Fruit fly (Drosophila melanogaster) whole organism, embryonic: Measurements from ENCODE around the gene Spn28B.
A peak's percentile ranks its signal among the peaks of the same experiment; 100 is the strongest.

Experiments
- CG10462 ChIP-seq: fragments of 200-800 bp; sonication (Bioruptor generic); optimal IDR thresholded peaks from 2 replicates; lab custom pipeline; 2016; ENCODE audit warnings: missing biosample characterization, missing genetic modification characterization
- CG12104 ChIP-seq: fragments of 200-800 bp; sonication (Bioruptor generic); optimal IDR thresholded peaks from 3 replicates; lab custom pipeline; 2016; ENCODE audit warnings: missing biosample characterization, missing genetic modification characterization
- CG12299 ChIP-seq: fragments of 200-800 bp; sonication (Bioruptor generic); optimal IDR thresholded peaks from 2 replicates; lab custom pipeline; 2018; ENCODE audit warnings: missing biosample characterization, mild to moderate bottlenecking, missing genetic modification characterization
- CG1233 ChIP-seq: fragments of 200-800 bp; sonication (Bioruptor generic); optimal IDR thresholded peaks from 4 replicates; lab custom pipeline; 2018; ENCODE audit warnings: missing biosample characterization, mild to moderate bottlenecking, missing genetic modification characterization
- CG13287 ChIP-seq: fragments of 200-800 bp; sonication (Bioruptor generic); IDR thresholded peaks from 2 replicates; pipeline ENCODE4 v1.3.6; 2022; ENCODE audit warnings: missing biosample characterization, missing genetic modification characterization; ENCODE audit not compliant: partially characterized antibody
- CG13424 ChIP-seq: fragments of 200-800 bp; sonication (Bioruptor generic); optimal IDR thresholded peaks from 2 replicates; lab custom pipeline; 2019; ENCODE audit warnings: missing biosample characterization, mild to moderate bottlenecking, missing genetic modification characterization, moderate library complexity
- CG13775 ChIP-seq: fragments of 200-800 bp; sonication (Bioruptor generic); optimal IDR thresholded peaks from 3 replicates; lab custom pipeline; 2017; ENCODE audit warnings: missing biosample characterization, mild to moderate bottlenecking, missing genetic modification characterization
- CG13894 ChIP-seq: fragments of 200-800 bp; sonication (Bioruptor generic); optimal IDR thresholded peaks from 3 replicates; lab custom pipeline; 2018; ENCODE audit warnings: missing biosample characterization, mild to moderate bottlenecking, missing genetic modification characterization, moderate library complexity
- CG14014 ChIP-seq: fragments of 200-800 bp; sonication (Bioruptor generic); IDR thresholded peaks from 2 replicates; pipeline ENCODE4 v1.3.6; 2022; ENCODE audit warnings: missing biosample characterization, missing genetic modification characterization
- CG15601 ChIP-seq: fragments of 200-800 bp; sonication (Bioruptor generic); optimal IDR thresholded peaks from 3 replicates; lab custom pipeline; 2019; ENCODE audit warnings: missing biosample characterization, mild to moderate bottlenecking, missing genetic modification characterization, moderate library complexity
- CG1602 ChIP-seq: fragments of 200-800 bp; sonication (Bioruptor generic); optimal IDR thresholded peaks from 3 replicates; lab custom pipeline; 2016; ENCODE audit warnings: missing biosample characterization, missing genetic modification characterization
- CG2116 ChIP-seq: fragments of 200-800 bp; sonication (Bioruptor generic); optimal IDR thresholded peaks from 3 replicates; lab custom pipeline; 2018; ENCODE audit warnings: missing biosample characterization, mild to moderate bottlenecking, missing genetic modification characterization
- CG31388 ChIP-seq: fragments of 200-800 bp; sonication (Bioruptor generic); optimal IDR thresholded peaks from 2 replicates; lab custom pipeline; 2016; ENCODE audit warnings: missing biosample characterization, missing genetic modification characterization
- CG34422 ChIP-seq: fragments of 200-800 bp; sonication (Bioruptor generic); IDR thresholded peaks from 3 replicates; pipeline ENCODE4 v1.3.6; 2022; ENCODE audit warnings: missing biosample characterization, missing genetic modification characterization
- CG3995 ChIP-seq: fragments of 200-800 bp; sonication (Bioruptor generic); optimal IDR thresholded peaks from 3 replicates; lab custom pipeline; 2016; ENCODE audit warnings: missing biosample characterization, missing genetic modification characterization
- CG6689 ChIP-seq: fragments of 200-800 bp; sonication (Bioruptor generic); IDR thresholded peaks from 2 replicates; pipeline ENCODE4 v1.3.6; 2022; ENCODE audit warnings: missing biosample characterization, missing genetic modification characterization
- CG6791 ChIP-seq: fragments of 200-800 bp; sonication (Bioruptor generic); IDR thresholded peaks from 3 replicates; pipeline ENCODE4 v1.3.6; 2022; ENCODE audit warnings: missing biosample characterization, missing genetic modification characterization; ENCODE audit not compliant: partially characterized antibody
- CG8944 ChIP-seq: fragments of 200-800 bp; sonication (Bioruptor generic); optimal IDR thresholded peaks from 3 replicates; lab custom pipeline; 2016; ENCODE audit warnings: missing biosample characterization, missing genetic modification characterization
- CG9797 ChIP-seq: fragments of 200-800 bp; sonication (Bioruptor generic); optimal IDR thresholded peaks from 3 replicates; lab custom pipeline; 2018; ENCODE audit warnings: missing biosample characterization, mild to moderate bottlenecking, missing genetic modification characterization
- CkIIα-i1 ChIP-seq: fragments of 200-800 bp; sonication (Bioruptor generic); IDR thresholded peaks from 2 replicates; pipeline ENCODE4 v1.3.6; 2022; ENCODE audit warnings: missing biosample characterization, missing genetic modification characterization
- Dek ChIP-seq: fragments of 200-800 bp; sonication (Bioruptor generic); optimal IDR thresholded peaks from 3 replicates; lab custom pipeline; 2019; ENCODE audit warnings: missing biosample characterization, mild to moderate bottlenecking, missing genetic modification characterization, moderate library complexity
- E2f2 ChIP-seq: fragments of 200-800 bp; sonication (Bioruptor generic); IDR thresholded peaks from 2 replicates; pipeline ENCODE4 v1.3.6; 2022; ENCODE audit warnings: missing biosample characterization, missing genetic modification characterization
- ERR ChIP-seq: fragments of 200-800 bp; sonication (Bioruptor generic); optimal IDR thresholded peaks from 2 replicates; lab custom pipeline; 2016; ENCODE audit warnings: missing biosample characterization, missing genetic modification characterization
- Fer2 ChIP-seq: fragments of 200-800 bp; sonication (Bioruptor generic); optimal IDR thresholded peaks from 2 replicates; lab custom pipeline; 2018; ENCODE audit warnings: missing biosample characterization, mild to moderate bottlenecking, missing genetic modification characterization, moderate library complexity
- HHEX ChIP-seq: fragments of 200-800 bp; sonication (Bioruptor generic); optimal IDR thresholded peaks from 3 replicates; lab custom pipeline; 2017; ENCODE audit warnings: missing biosample characterization, mild to moderate bottlenecking, missing genetic modification characterization, missing genetic modification reagents
- HLH4C ChIP-seq: fragments of 200-800 bp; sonication (Bioruptor generic); IDR thresholded peaks from 3 replicates; pipeline ENCODE4 v1.3.6; 2022; ENCODE audit warnings: missing biosample characterization, missing genetic modification characterization; ENCODE audit not compliant: partially characterized antibody
- Hmr ChIP-seq: fragments of 200-800 bp; sonication (Bioruptor generic); optimal IDR thresholded peaks from 3 replicates; lab custom pipeline; 2017; ENCODE audit warnings: mild to moderate bottlenecking, missing biosample characterization, missing genetic modification reagents, missing genetic modification characterization
- NC2α ChIP-seq: fragments of 200-800 bp; sonication (Bioruptor generic); optimal IDR thresholded peaks from 2 replicates; lab custom pipeline; 2016; ENCODE audit warnings: missing biosample characterization, missing genetic modification characterization
- NFAT ChIP-seq: fragments of 200-800 bp; sonication (Bioruptor generic); IDR thresholded peaks from 2 replicates; pipeline ENCODE4 v1.3.6; 2022; ENCODE audit warnings: missing biosample characterization, missing genetic modification characterization
- Nf-YB ChIP-seq: fragments of 200-800 bp; sonication (Bioruptor generic); optimal IDR thresholded peaks from 3 replicates; lab custom pipeline; 2019; ENCODE audit warnings: missing biosample characterization, mild to moderate bottlenecking, missing genetic modification characterization, moderate library complexity
- NfI ChIP-seq: fragments of 200-800 bp; sonication (Bioruptor generic); optimal IDR thresholded peaks from 3 replicates; lab custom pipeline; 2018; ENCODE audit warnings: missing biosample characterization, mild to moderate bottlenecking, missing genetic modification characterization, moderate library complexity
- Ssrp ChIP-seq: fragments of 200-800 bp; sonication (Bioruptor generic); optimal IDR thresholded peaks from 2 replicates; lab custom pipeline; 2018; ENCODE audit warnings: missing biosample characterization, mild to moderate bottlenecking, missing genetic modification characterization, moderate library complexity
- az2 ChIP-seq: fragments of 200-800 bp; sonication (Bioruptor generic); optimal IDR thresholded peaks from 3 replicates; lab custom pipeline; 2016; ENCODE audit warnings: missing biosample characterization, missing genetic modification characterization
- caup ChIP-seq: fragments of 200-800 bp; sonication (Bioruptor generic); optimal IDR thresholded peaks from 3 replicates; lab custom pipeline; 2017; ENCODE audit warnings: missing biosample characterization, mild to moderate bottlenecking, missing genetic modification characterization, moderate library complexity; ENCODE audit not compliant: severe bottlenecking
- cg ChIP-seq: fragments of 200-800 bp; sonication (Bioruptor generic); optimal IDR thresholded peaks from 3 replicates; lab custom pipeline; 2019; ENCODE audit warnings: missing biosample characterization, mild to moderate bottlenecking, missing genetic modification characterization, moderate library complexity
- chinmo ChIP-seq: fragments of 200-800 bp; sonication (Bioruptor generic); IDR thresholded peaks from 4 replicates; pipeline ENCODE4 v1.3.6; 2022; ENCODE audit warnings: missing biosample characterization, missing genetic modification characterization; ENCODE audit not compliant: partially characterized antibody
- corto ChIP-seq: fragments of 200-800 bp; sonication (Bioruptor generic); optimal IDR thresholded peaks from 2 replicates; lab custom pipeline; 2016; ENCODE audit warnings: missing biosample characterization, mild to moderate bottlenecking, missing genetic modification characterization, moderate library complexity
- dysf ChIP-seq: fragments of 200-800 bp; sonication (Bioruptor generic); IDR thresholded peaks from 3 replicates; pipeline ENCODE4 v1.3.6; 2022; ENCODE audit warnings: missing biosample characterization, missing genetic modification characterization
- esg ChIP-seq: fragments of 200-800 bp; sonication (Bioruptor generic); conservative IDR thresholded peaks from 2 replicates; pipeline ENCODE4 v1.3.6; 2022; ENCODE audit warnings: missing biosample characterization, missing genetic modification characterization
- hb ChIP-seq: fragments of 200-800 bp; sonication (Bioruptor generic); IDR thresholded peaks from 3 replicates; pipeline ENCODE4 v1.3.6; 2022; ENCODE audit warnings: missing biosample characterization, missing genetic modification characterization; ENCODE audit not compliant: partially characterized antibody
- ken ChIP-seq: fragments of 200-800 bp; sonication (Bioruptor generic); IDR thresholded peaks from 3 replicates; pipeline ENCODE4 v1.3.6; 2022; ENCODE audit warnings: missing biosample characterization, missing genetic modification characterization
- lmd ChIP-seq: fragments of 200-800 bp; sonication (Bioruptor generic); IDR thresholded peaks from 2 replicates; pipeline ENCODE4 v1.3.6; 2022; ENCODE audit warnings: missing biosample characterization, missing genetic modification characterization
- nerfin-1 ChIP-seq: fragments of 200-800 bp; sonication (Bioruptor generic); optimal IDR thresholded peaks from 3 replicates; lab custom pipeline; 2019; ENCODE audit warnings: missing biosample characterization, mild to moderate bottlenecking, missing genetic modification characterization, moderate library complexity
- peb ChIP-seq: fragments of 200-800 bp; sonication (Bioruptor generic); IDR thresholded peaks from 2 replicates; pipeline ENCODE4 v1.3.6; 2022; ENCODE audit warnings: missing biosample characterization, missing genetic modification characterization
- so ChIP-seq: fragments of 200-800 bp; sonication (Bioruptor generic); IDR thresholded peaks from 3 replicates; pipeline ENCODE4 v1.3.6; 2022; ENCODE audit warnings: missing biosample characterization, missing genetic modification characterization
- sug ChIP-seq: fragments of 200-800 bp; optimal IDR thresholded peaks from 2 replicates; lab custom pipeline; 2019; ENCODE audit warnings: missing biosample characterization, mild to moderate bottlenecking, missing genetic modification characterization, moderate library complexity
- ttk ChIP-seq: fragments of 200-800 bp; sonication (Bioruptor generic); IDR thresholded peaks from 2 replicates; pipeline ENCODE4 v2.1.2; 2022; ENCODE audit warnings: missing biosample characterization, missing genetic modification characterization
- unpg ChIP-seq: fragments of 200-800 bp; sonication (Bioruptor generic); optimal IDR thresholded peaks from 3 replicates; lab custom pipeline; 2018; ENCODE audit warnings: missing biosample characterization, mild to moderate bottlenecking, missing genetic modification characterization, moderate library complexity
- yki ChIP-seq: fragments of >200 bp; optimal IDR thresholded peaks from 3 replicates; lab custom pipeline; 2018

Gene Spn28B

dm6 chr2L:7546824-7547466 is 34.8 kb upstream of the Spn28B start (continued):
- TF ChIP-seq esg (GFP tag; lab: Robert Waterston, UW), result peak; percentile 45
- TF ChIP-seq CG10462, result peak; percentile 6
- TF ChIP-seq CG6791, result no peak
- peak; percentile 62 for TF ChIP-seq CG13424 (tag; lab: Kevin White, UChicago)
- peak; percentile 41 for TF ChIP-seq caup (GFP tag; lab: Kevin White, UChicago)
- TF ChIP-seq CG13287 (GFP tag; lab: Robert Waterston, UW), result no peak
- TF ChIP-seq lmd, result peak; percentile 44
- TF ChIP-seq dysf (GFP tag; lab: Robert Waterston, UW), result peak; percentile 59; the same call in 1 of the 3 replicates
- peak; percentile 43; the same call in 1 of the 2 replicates for TF ChIP-seq CG6689 (GFP tag; lab: Robert Waterston, UW)
- no peak for TF ChIP-seq NC2α (GFP tag; lab: Kevin White, UChicago)
- no peak for TF ChIP-seq CG12104 (GFP tag; lab: Kevin White, UChicago)
- no peak for TF ChIP-seq Fer2
- TF ChIP-seq Dek (tag; lab: Kevin White, UChicago), result peak; percentile 45
- no peak for TF ChIP-seq hb (GFP tag; lab: Robert Waterston, UW)
- TF ChIP-seq CG14014 (GFP tag; lab: Robert Waterston, UW), result no peak
- TF ChIP-seq ttk (GFP tag; lab: Robert Waterston, UW), result 0 out of 2 replicates have a peak, but pooled peaks have one; percentile 36
- TF ChIP-seq CG8944 (GFP tag; lab: Kevin White, UChicago), result no peak
- TF ChIP-seq chinmo (GFP tag; lab: Robert Waterston, UW), result no peak
- TF ChIP-seq NfI (GFP tag; lab: Kevin White, UChicago), result peak; percentile 6
- peak; percentile 33 for TF ChIP-seq Nf-YB (GFP tag; lab: Kevin White, UChicago)
- TF ChIP-seq az2 (GFP tag; lab: Kevin White, UChicago), result peak; percentile 18
- no peak for TF ChIP-seq CkIIα-i1 (GFP tag; lab: Robert Waterston, UW)
- TF ChIP-seq NFAT, result no peak
- TF ChIP-seq sug (tag; lab: Kevin White, UChicago), result no peak
- 0 out of 3 replicates have a peak, but pooled peaks have one; percentile 43 for TF ChIP-seq CG34422
- TF ChIP-seq Ssrp, result peak; percentile 49
- peak; percentile 55 for TF ChIP-seq CG15601 (tag; lab: Kevin White, UChicago)
- no peak for TF ChIP-seq yki (lab: Kevin White, UChicago)
- TF ChIP-seq CG12299 (tag; lab: Kevin White, UChicago), result peak; percentile 26
- peak; percentile 30 for TF ChIP-seq HHEX (GFP tag; lab: Kevin White, UChicago)
- no peak for TF ChIP-seq ken (GFP tag; lab: Robert Waterston, UW)
- TF ChIP-seq ERR (GFP tag; lab: Kevin White, UChicago), result no peak
- TF ChIP-seq peb, result no peak
- TF ChIP-seq E2f2 (GFP tag; lab: Robert Waterston, UW), result peak; percentile 29; the same call in 1 of the 2 replicates
- TF ChIP-seq nerfin-1 (tag; lab: Kevin White, UChicago), result peak; percentile 38
- TF ChIP-seq so (GFP tag; lab: Robert Waterston, UW), result no peak
- TF ChIP-seq CG2116 (GFP tag; lab: Kevin White, UChicago), result peak; percentile 20
- TF ChIP-seq Hmr (GFP tag; lab: Kevin White, UChicago), result peak; percentile 50
- peak; percentile 47 for TF ChIP-seq CG13775 (GFP tag; lab: Kevin White, UChicago)
- TF ChIP-seq CG1233 (GFP tag; lab: Kevin White, UChicago), result peak; percentile 40
- TF ChIP-seq CG1602 (GFP tag; lab: Kevin White, UChicago), result no peak
- no peak for TF ChIP-seq corto (GFP tag; lab: Kevin White, UChicago)
- peak; percentile 73 for TF ChIP-seq unpg (GFP tag; lab: Kevin White, UChicago)
- no peak for TF ChIP-seq HLH4C
- TF ChIP-seq CG9797 (GFP tag; lab: Kevin White, UChicago), result no peak
- TF ChIP-seq CG13894 (tag; lab: Kevin White, UChicago), result peak; percentile 53
- TF ChIP-seq cg (GFP tag; lab: Kevin White, UChicago), result no peak
- TF ChIP-seq CG3995, result no peak
- TF ChIP-seq CG31388, result no peak
